Worm (Caenorhabditis elegans): ENCODE results near the gene ceh-39.

DNA sequence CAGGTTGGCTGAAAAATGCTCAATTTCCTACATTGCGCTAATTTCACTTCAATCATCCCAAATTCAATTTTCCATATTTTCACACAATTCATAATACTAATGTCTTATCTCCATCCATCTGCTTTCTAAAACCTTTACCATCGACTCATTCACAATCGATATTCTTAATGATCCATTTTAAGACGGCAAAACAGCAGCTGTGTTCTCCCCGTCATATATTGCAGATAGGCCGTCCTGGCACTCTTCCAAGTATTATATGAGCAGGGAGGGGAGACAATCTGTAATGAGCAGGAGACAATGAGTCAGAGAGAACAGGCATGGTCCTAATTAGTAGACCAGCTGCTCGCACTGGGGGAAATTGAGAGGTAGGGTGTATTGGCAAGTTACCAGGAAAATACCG, 1.8 kb upstream of the ceh-39 start:
- TF ChIP-seq egl-27 (tag; optimal IDR thresholded peaks at IDR 0.05) (no peak), unc-39 (tag; optimal IDR thresholded peaks at IDR 0.05) (no peak), snpc-4 (tag; optimal IDR thresholded peaks at IDR 0.05) (no peak), nhr-77 (tag; optimal IDR thresholded peaks at IDR 0.05) (no peak), lin-39 (tag; optimal IDR thresholded peaks at IDR 0.05) (no peak), fos-1 (tag; optimal IDR thresholded peaks at IDR 0.05) (no peak), zag-1 (tag; optimal IDR thresholded peaks at IDR 0.05) (no peak), ztf-1 (GFP tag; conservative IDR thresholded peaks at IDR 0.05) (no peak), skn-1 (tag; optimal IDR thresholded peaks at IDR 0.05) (no peak), dmd-4 (tag; optimal IDR thresholded peaks at IDR 0.05) (no peak)

All from whole organism, L2 larva.